Worm (Caenorhabditis elegans) whole organism, midembryonic: Measurements from ENCODE around the gene C03A3.1.

Experiments used
- med-1 ChIP-seq: sonication (generic microtip); optimal IDR thresholded peaks from 2 replicates; lab custom pipeline; 2017; ENCODE audit warnings: missing genetic modification characterization, mild to moderate bottlenecking, missing compliant biosample characterization, antibody characterized with exemption, missing genetic modification reagents; ENCODE audit not compliant: insufficient read depth
- ztf-23 ChIP-seq: fragments of 200-800 bp; sonication (Bioruptor generic); IDR thresholded peaks from 2 replicates; pipeline ENCODE4 v1.3.6; 2022; ENCODE audit warnings: missing genetic modification reagents, missing genetic modification characterization, missing compliant biosample characterization

DNA sequence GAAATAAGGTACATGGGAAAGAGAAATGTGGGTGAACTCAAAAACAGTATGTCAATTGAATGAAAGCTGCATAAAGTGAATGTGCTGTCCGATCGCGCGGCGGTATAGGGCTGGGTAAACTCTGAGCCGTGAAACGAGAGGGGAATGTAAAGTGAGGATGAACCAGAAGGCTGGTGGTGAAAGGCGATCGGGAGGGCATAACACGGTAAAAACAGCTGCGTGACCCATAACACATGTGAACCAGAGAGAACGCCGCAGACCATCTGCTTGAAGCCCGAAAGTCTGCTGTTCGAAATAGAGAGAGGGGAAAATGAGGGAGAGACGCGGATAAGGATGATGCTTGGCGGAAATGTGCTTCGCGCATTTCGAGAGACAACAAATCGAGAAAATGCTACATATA lies 46.7 kb upstream of the C03A3.1 start:
- TF ChIP-seq med-1 (no peak), ztf-23 (no peak)
